Worm (Caenorhabditis elegans) whole organism, late embryonic: Measurements from ENCODE around the gene Y17G7B.22.

ENCODE experiments used
- C08G9.2 ChIP-seq: sonication (generic microtip); optimal IDR thresholded peaks from 2 replicates; lab custom pipeline; 2016; ENCODE audit warnings: mild to moderate bottlenecking, missing genetic modification characterization, moderate library complexity, missing compliant biosample characterization
- F13H6.1 ChIP-seq: sonication (generic microtip); optimal IDR thresholded peaks from 2 replicates; lab custom pipeline; 2016; ENCODE audit warnings: missing genetic modification characterization, missing compliant biosample characterization
- K02D7.2 ChIP-seq: sonication (generic microtip); optimal IDR thresholded peaks from 2 replicates; lab custom pipeline; 2017; ENCODE audit warnings: mild to moderate bottlenecking, missing genetic modification characterization, missing compliant biosample characterization
- K09A11.1 ChIP-seq: sonication (generic microtip); optimal IDR thresholded peaks from 2 replicates; lab custom pipeline; 2017; ENCODE audit warnings: antibody characterized with exemption, mild to moderate bottlenecking, missing genetic modification characterization, missing compliant biosample characterization; ENCODE audit not compliant: insufficient read depth
- T23F11.4 ChIP-seq: fragments of 200-800 bp; sonication (Bioruptor generic); optimal IDR thresholded peaks from 2 replicates; lab custom pipeline; 2018; ENCODE audit warnings: mild to moderate bottlenecking, missing genetic modification characterization, missing compliant biosample characterization
- ahr-1 ChIP-seq: sonication (generic microtip); optimal IDR thresholded peaks from 2 replicates; lab custom pipeline; 2016; ENCODE audit warnings: missing genetic modification characterization, missing compliant biosample characterization
- ama-1 ChIP-seq: fragments of 150-350 bp; optimal IDR thresholded peaks from 2 replicates; lab custom pipeline; 2014
- ceh-18 ChIP-seq: sonication (generic microtip); optimal IDR thresholded peaks from 2 replicates; lab custom pipeline; 2016; ENCODE audit warnings: missing genetic modification characterization, missing compliant biosample characterization
- ceh-2 ChIP-seq: sonication (generic microtip); optimal IDR thresholded peaks from 2 replicates; lab custom pipeline; 2016; ENCODE audit warnings: missing genotype, missing genetic modification characterization, missing compliant biosample characterization
- ceh-24 ChIP-seq: sonication (generic microtip); optimal IDR thresholded peaks from 2 replicates; lab custom pipeline; 2016; ENCODE audit warnings: mild to moderate bottlenecking, missing genetic modification characterization, missing compliant biosample characterization
- ceh-30 ChIP-seq: fragments of 150-350 bp; optimal IDR thresholded peaks from 2 replicates; lab custom pipeline; 2014; ENCODE audit warnings: missing biosample characterization, missing genetic modification characterization
- ceh-31 ChIP-seq: sonication (generic microtip); optimal IDR thresholded peaks from 2 replicates; lab custom pipeline; 2016; ENCODE audit warnings: missing genetic modification characterization, missing compliant biosample characterization
- ceh-34 ChIP-seq: sonication (generic microtip); optimal IDR thresholded peaks from 2 replicates; lab custom pipeline; 2016; ENCODE audit warnings: mild to moderate bottlenecking, missing genetic modification characterization, missing compliant biosample characterization
- ceh-9 ChIP-seq: sonication (generic microtip); optimal IDR thresholded peaks from 2 replicates; lab custom pipeline; 2016; ENCODE audit warnings: mild to moderate bottlenecking, missing genetic modification characterization, inconsistent platforms, missing compliant biosample characterization
- elt-2 ChIP-seq: sonication (generic microtip); optimal IDR thresholded peaks from 2 replicates; lab custom pipeline; 2016; ENCODE audit warnings: missing genetic modification reagents, missing genetic modification characterization, missing compliant biosample characterization
- elt-4 ChIP-seq: sonication (generic microtip); optimal IDR thresholded peaks from 2 replicates; lab custom pipeline; 2016; ENCODE audit warnings: missing genetic modification characterization, missing compliant biosample characterization
- ets-4 ChIP-seq: sonication (generic microtip); optimal IDR thresholded peaks from 2 replicates; lab custom pipeline; 2016; ENCODE audit warnings: missing genetic modification characterization, missing compliant biosample characterization
- fkh-10 ChIP-seq: fragments of 150-350 bp; optimal IDR thresholded peaks from 2 replicates; lab custom pipeline; 2014; ENCODE audit warnings: missing biosample characterization, missing genetic modification reagents, missing genetic modification characterization
- hlh-15 ChIP-seq: sonication (generic microtip); optimal IDR thresholded peaks from 2 replicates; lab custom pipeline; 2016; ENCODE audit warnings: missing genetic modification characterization, missing compliant biosample characterization
- hlh-8 ChIP-seq: sonication (generic microtip); optimal IDR thresholded peaks from 2 replicates; lab custom pipeline; 2016; ENCODE audit warnings: missing genotype, missing genetic modification characterization, missing compliant biosample characterization
- lim-6 ChIP-seq: sonication (generic microtip); optimal IDR thresholded peaks from 2 replicates; lab custom pipeline; 2016; ENCODE audit warnings: missing genetic modification characterization, missing compliant biosample characterization
- lin-11 ChIP-seq: fragments of 200-800 bp; sonication (Bioruptor generic); optimal IDR thresholded peaks from 2 replicates; lab custom pipeline; 2018; ENCODE audit warnings: mild to moderate bottlenecking, missing genetic modification characterization, missing compliant biosample characterization
- madf-2 ChIP-seq: sonication (generic microtip); optimal IDR thresholded peaks from 2 replicates; lab custom pipeline; 2017; ENCODE audit warnings: missing genetic modification characterization, missing compliant biosample characterization
- mec-3 ChIP-seq: sonication (generic microtip); optimal IDR thresholded peaks from 2 replicates; lab custom pipeline; 2016; ENCODE audit warnings: borderline replicate concordance, missing genetic modification characterization, missing compliant biosample characterization
- nfya-1 ChIP-seq: sonication (generic microtip); optimal IDR thresholded peaks from 2 replicates; lab custom pipeline; 2017; ENCODE audit warnings: missing genetic modification characterization, mild to moderate bottlenecking, missing compliant biosample characterization, antibody characterized with exemption, moderate library complexity
- nhr-11 ChIP-seq: fragments of 150-350 bp; optimal IDR thresholded peaks from 2 replicates; lab custom pipeline; 2014; ENCODE audit warnings: missing biosample characterization, missing genetic modification characterization
- odd-2 ChIP-seq: sonication (generic microtip); optimal IDR thresholded peaks from 2 replicates; lab custom pipeline; 2017; ENCODE audit warnings: antibody characterized with exemption, mild to moderate bottlenecking, missing genetic modification characterization, missing compliant biosample characterization
- pag-3 ChIP-seq: sonication (generic microtip); optimal IDR thresholded peaks from 2 replicates; lab custom pipeline; 2016; ENCODE audit warnings: missing compliant biosample characterization, missing genetic modification characterization, borderline replicate concordance
- pat-9 ChIP-seq: fragments of 200-800 bp; sonication (Bioruptor generic); optimal IDR thresholded peaks from 2 replicates; lab custom pipeline; 2018; ENCODE audit warnings: mild to moderate bottlenecking, missing genetic modification characterization, moderate library complexity, missing compliant biosample characterization
- pha-2 ChIP-seq: sonication (generic microtip); optimal IDR thresholded peaks from 2 replicates; lab custom pipeline; 2017; ENCODE audit warnings: mild to moderate bottlenecking, missing genetic modification characterization, missing compliant biosample characterization
- rnt-1 ChIP-seq: sonication (generic microtip); optimal IDR thresholded peaks from 2 replicates; lab custom pipeline; 2016; ENCODE audit warnings: missing genetic modification characterization, missing compliant biosample characterization
- sdc-2 ChIP-seq: sonication (generic microtip); optimal IDR thresholded peaks from 2 replicates; lab custom pipeline; 2016; ENCODE audit warnings: missing genotype, missing genetic modification characterization, missing compliant biosample characterization
- sox-2 ChIP-seq: fragments of 200-800 bp; sonication (Bioruptor generic); IDR thresholded peaks from 2 replicates; pipeline ENCODE4 v1.3.6; 2022; ENCODE audit warnings: missing genetic modification reagents, missing genetic modification characterization, missing compliant biosample characterization
- sox-4 ChIP-seq: sonication (generic microtip); optimal IDR thresholded peaks from 2 replicates; lab custom pipeline; 2017; ENCODE audit warnings: mild to moderate bottlenecking, missing genetic modification characterization, inconsistent platforms, missing compliant biosample characterization
- tbx-2 ChIP-seq: sonication (generic microtip); optimal IDR thresholded peaks from 2 replicates; lab custom pipeline; 2016; ENCODE audit warnings: missing genetic modification characterization, missing compliant biosample characterization
- tbx-7 ChIP-seq: sonication (generic microtip); optimal IDR thresholded peaks from 2 replicates; lab custom pipeline; 2016; ENCODE audit warnings: missing genotype, missing genetic modification characterization, missing compliant biosample characterization
- unc-42 ChIP-seq: sonication (generic microtip); optimal IDR thresholded peaks from 2 replicates; lab custom pipeline; 2016; ENCODE audit warnings: missing genotype, missing genetic modification characterization, missing compliant biosample characterization
- unc-86 ChIP-seq: sonication (generic microtip); optimal IDR thresholded peaks from 2 replicates; lab custom pipeline; 2016; ENCODE audit warnings: missing genetic modification characterization, missing compliant biosample characterization
- ztf-16 ChIP-seq: sonication (generic microtip); optimal IDR thresholded peaks from 2 replicates; lab custom pipeline; 2017; ENCODE audit warnings: missing genetic modification characterization, missing compliant biosample characterization

The Y17G7B.22 gene

ce11 chrII:12081454-12081853 is 13.6 kb downstream of the Y17G7B.22 start:
- TF ChIP-seq lim-6 (tag; lab: Kevin White, UChicago) (no peak), pha-2 (no peak), pat-9 (tag; lab: Kevin White, UChicago) (no peak), lin-11 (tag; lab: Kevin White, UChicago) (no peak)

ce11 chrII:12082086-12082485 is 14.3 kb downstream of the Y17G7B.22 start:
- peak; percentile 94 for TF ChIP-seq K09A11.1 (tag; lab: Kevin White, UChicago)
- TF ChIP-seq, all 69 proteins: peak for 1; not testable (repeated sequence) for 68

DNA sequence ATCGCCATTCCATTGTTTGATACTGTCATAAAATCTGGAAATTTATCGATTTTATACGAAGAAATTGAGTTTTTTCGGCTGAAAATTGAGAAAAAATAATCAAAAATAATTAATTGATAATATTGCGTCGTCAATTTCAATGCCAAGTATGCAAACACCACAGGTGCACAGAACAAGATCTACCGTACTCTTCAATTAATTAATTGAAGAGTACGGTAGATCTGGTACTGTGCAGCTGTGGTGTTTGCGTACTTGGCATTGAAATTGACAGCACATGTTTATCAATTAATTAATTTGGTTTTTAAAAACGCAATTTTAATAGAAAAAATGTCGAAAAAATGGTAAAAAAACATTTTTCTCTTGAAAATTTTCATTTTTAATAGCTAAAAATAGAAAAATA is 21.0 kb downstream of the Y17G7B.22 start, which contains the start of gene cnt-1:
TSS of gene cnt-1 (minus strand) at position 36 of the 400 bp plus-strand sequence.
- no peak for TF ChIP-seq ahr-1
- TF ChIP-seq ceh-18 (tag; lab: Kevin White, UChicago): no peak
- TF ChIP-seq T23F11.4 (GFP tag; lab: Kevin White, UChicago): no peak
- TF ChIP-seq K02D7.2 (tag; lab: Kevin White, UChicago): no peak
- no peak for TF ChIP-seq odd-2 (tag; lab: Kevin White, UChicago)
- TF ChIP-seq ceh-9: no peak
- TF ChIP-seq ceh-30 (tag; lab: Kevin White, UChicago): no peak
- TF ChIP-seq ama-1: no peak
- TF ChIP-seq K09A11.1 (tag; lab: Kevin White, UChicago): no peak
- TF ChIP-seq ceh-24 (tag; lab: Kevin White, UChicago): no peak
- no peak for TF ChIP-seq ceh-31 (tag; lab: Kevin White, UChicago)
- TF ChIP-seq ceh-2 (tag; lab: Kevin White, UChicago): no peak
- TF ChIP-seq elt-2 (tag; lab: Kevin White, UChicago): no peak
- no peak for TF ChIP-seq pag-3 (tag; lab: Kevin White, UChicago)
- TF ChIP-seq, all 69 proteins: peak for 0

- TF ChIP-seq fkh-10 (GFP tag; lab: Kevin White, UChicago) (peak; percentile 68), rnt-1 (tag; lab: Kevin White, UChicago) (no peak), nfya-1 (tag; lab: Kevin White, UChicago) (peak; percentile 43), tbx-7 (tag; lab: Kevin White, UChicago) (no peak), ceh-18 (tag; lab: Kevin White, UChicago) (peak; percentile 1), C08G9.2 (peak; percentile 27), sox-2 (GFP tag; lab: Robert Waterston, UW) (peak; percentile 14; the same call in 1 of the 2 replicates), tbx-2 (tag; lab: Kevin White, UChicago) (peak; percentile 55), ceh-30 (tag; lab: Kevin White, UChicago) (no peak), elt-2 (tag; lab: Kevin White, UChicago) (no peak), ceh-31 (tag; lab: Kevin White, UChicago) (peak; percentile 65), unc-42 (peak; percentile 98), ztf-16 (no peak)
These were observed 21.9 kb downstream of the Y17G7B.22 start for ce11 chrII:12089616-12090215.

ce11 chrII:12095022-12095421 is 27.2 kb downstream of the Y17G7B.22 start:
- no peak for TF ChIP-seq ceh-18 (tag; lab: Kevin White, UChicago)
- TF ChIP-seq hlh-8 (tag; lab: Kevin White, UChicago): no peak
- TF ChIP-seq madf-2: no peak
- TF ChIP-seq nfya-1 (tag; lab: Kevin White, UChicago): no peak
- no peak for TF ChIP-seq mec-3 (tag; lab: Kevin White, UChicago)
- TF ChIP-seq unc-86: no peak
- TF ChIP-seq ceh-34 (tag; lab: Kevin White, UChicago): no peak
- TF ChIP-seq T23F11.4 (GFP tag; lab: Kevin White, UChicago): no peak
- no peak for TF ChIP-seq lim-6 (tag; lab: Kevin White, UChicago)
- no peak for TF ChIP-seq elt-4 (tag; lab: Kevin White, UChicago)
- no peak for TF ChIP-seq elt-2 (tag; lab: Kevin White, UChicago)
- no peak for TF ChIP-seq F13H6.1
- TF ChIP-seq nhr-11 (tag; lab: Kevin White, UChicago): no peak
- TF ChIP-seq ceh-30 (tag; lab: Kevin White, UChicago): no peak
- no peak for TF ChIP-seq ets-4
- TF ChIP-seq sox-4: no peak
- no peak for TF ChIP-seq sdc-2 (tag; lab: Kevin White, UChicago)
- TF ChIP-seq C08G9.2: no peak
- TF ChIP-seq hlh-15 (tag; lab: Kevin White, UChicago): no peak
- TF ChIP-seq, all 69 proteins: peak for 0
